Worm (Caenorhabditis elegans): ENCODE data around the gene EEED8.2.

Gene EEED8.2

ce11 chrII:5373275-5374047 lies 43.1 kb upstream of the EEED8.2 start, which contains the start of the genes agt-2 and F09E5.3 (continued):
- peak; percentile 85 for TF ChIP-seq ceh-8 (GFP tag; optimal IDR thresholded peaks at IDR 0.05)
- TF ChIP-seq nhr-84 (tag; optimal IDR thresholded peaks at IDR 0.05): no peak
- peak; percentile 77 for TF ChIP-seq sox-4 (tag; optimal IDR thresholded peaks at IDR 0.05)
- TF ChIP-seq pqm-1 (tag; optimal IDR thresholded peaks at IDR 0.05): no peak
- TF ChIP-seq grh-1 (GFP tag; IDR thresholded peaks at IDR 0.05): peak; percentile 87
- no peak for TF ChIP-seq unc-30 (tag; optimal IDR thresholded peaks at IDR 0.05)
- TF ChIP-seq mef-2 (tag; optimal IDR thresholded peaks at IDR 0.05): peak; percentile 28
- TF ChIP-seq nhr-71 (tag; optimal IDR thresholded peaks at IDR 0.05): peak; percentile 97
- peak; percentile 84 for TF ChIP-seq egl-13 (tag; optimal IDR thresholded peaks at IDR 0.05)
- TF ChIP-seq isw-1 (GFP tag; IDR thresholded peaks at IDR 0.05): peak; percentile 86
- TF ChIP-seq C34B4.2 (tag; optimal IDR thresholded peaks at IDR 0.05): no peak
- peak; percentile 95 for TF ChIP-seq unc-130 (tag; optimal IDR thresholded peaks at IDR 0.05)
- TF ChIP-seq dpl-1 (GFP tag; optimal IDR thresholded peaks at IDR 0.05): peak; percentile 88 to 91 (median 90)
- peak; percentile 94 for TF ChIP-seq lin-39 (tag; optimal IDR thresholded peaks at IDR 0.05)
- TF ChIP-seq nhr-19 (GFP tag; conservative IDR thresholded peaks at IDR 0.05): peak; percentile 93
- TF ChIP-seq tbx-2 (tag; optimal IDR thresholded peaks at IDR 0.05): peak; percentile 94
- TF ChIP-seq nhr-76 (tag; optimal IDR thresholded peaks at IDR 0.05): no peak
- peak; percentile 95 for TF ChIP-seq xbp-1 (tag; optimal IDR thresholded peaks at IDR 0.05)
- TF ChIP-seq ama-1 (optimal IDR thresholded peaks at IDR 0.05): peak; percentile 86
- no peak for TF ChIP-seq sptf-1 (tag; optimal IDR thresholded peaks at IDR 0.05)
- peak; percentile 76 for TF ChIP-seq F16B12.6 (tag; optimal IDR thresholded peaks at IDR 0.05)
- TF ChIP-seq pax-3 (tag; optimal IDR thresholded peaks at IDR 0.05): peak; percentile 83
- peak; percentile 95 for TF ChIP-seq dsc-1 (tag; optimal IDR thresholded peaks at IDR 0.05)
- TF ChIP-seq fkh-8 (tag; optimal IDR thresholded peaks at IDR 0.05): peak; percentile 92
- peak; percentile 98 for TF ChIP-seq mep-1 (tag; optimal IDR thresholded peaks at IDR 0.05)
- peak; percentile 89 for TF ChIP-seq snpc-4 (tag; optimal IDR thresholded peaks at IDR 0.05)
- peak; percentile 1 to 14 for TF ChIP-seq egl-27 (tag; optimal IDR thresholded peaks at IDR 0.05)
- peak; percentile 78 for TF ChIP-seq ceh-88 (GFP tag; IDR thresholded peaks at IDR 0.05)
- TF ChIP-seq swsn-7 (tag; optimal IDR thresholded peaks at IDR 0.05): peak; percentile 96
- TF ChIP-seq nhr-237 (tag; optimal IDR thresholded peaks at IDR 0.05): peak; percentile 75
- peak; percentile 82 for TF ChIP-seq elt-2 (tag; optimal IDR thresholded peaks at IDR 0.05)
- TF ChIP-seq aly-2 (tag; optimal IDR thresholded peaks at IDR 0.05): peak; percentile 92
- TF ChIP-seq unc-62 (GFP tag; optimal IDR thresholded peaks at IDR 0.05): no peak
- peak in 3 of 6 experiments; percentile 43 to 81 (median 77) for TF ChIP-seq elt-3 (tag; optimal IDR thresholded peaks at IDR 0.05)
- peak; percentile 95 for TF ChIP-seq C16A3.4 (tag; optimal IDR thresholded peaks at IDR 0.05)
- peak; percentile 88 for TF ChIP-seq lin-13 (GFP tag; optimal IDR thresholded peaks at IDR 0.05)
- no peak for TF ChIP-seq pag-3 (tag; optimal IDR thresholded peaks at IDR 0.05; ENCODE audit: borderline replicate concordance, insufficient read depth)
- TF ChIP-seq efl-1 (optimal IDR thresholded peaks at IDR 0.05): peak; percentile 91 to 94
- peak; percentile 88 to 99 for TF ChIP-seq efl-1 (GFP tag; optimal IDR thresholded peaks at IDR 0.05 in 1 of 2)
- no peak for TF ChIP-seq ceh-63 (GFP tag; optimal IDR thresholded peaks at IDR 0.05)
- no peak for TF ChIP-seq Y116A8C.19 (tag; optimal IDR thresholded peaks at IDR 0.05; ENCODE audit: borderline replicate concordance)
- TF ChIP-seq hpl-2 (GFP tag; optimal IDR thresholded peaks at IDR 0.05): peak; percentile 63
- peak; percentile 96 for TF ChIP-seq lin-14 (GFP tag; optimal IDR thresholded peaks at IDR 0.05)
- peak; percentile 86 for TF ChIP-seq nhr-77 (tag; optimal IDR thresholded peaks at IDR 0.05)
- TF ChIP-seq lsy-2 (tag; optimal IDR thresholded peaks at IDR 0.05): peak; percentile 95 to 97
- TF ChIP-seq hlh-4 (tag; optimal IDR thresholded peaks at IDR 0.05): no peak
- no peak for TF ChIP-seq tlp-1 (tag; optimal IDR thresholded peaks at IDR 0.05)
- peak; percentile 21 for TF ChIP-seq efl-3 (GFP tag; optimal IDR thresholded peaks at IDR 0.05)
- TF ChIP-seq fkh-10 (GFP tag; optimal IDR thresholded peaks at IDR 0.05): peak; percentile 71
- no peak for TF ChIP-seq nhr-12 (tag; optimal IDR thresholded peaks at IDR 0.05)
